Fruit fly (Drosophila melanogaster): ENCODE data around the gene CG32075.

The CG32075 gene

dm6 chr3L:11094279-11094678 is 29.5 kb upstream of the CG32075 start:
- TF ChIP-seq CG7045 (GFP tag; optimal IDR thresholded peaks at IDR 0.05) (no peak), tj (GFP tag; optimal IDR thresholded peaks at IDR 0.05) (no peak)

DNA sequence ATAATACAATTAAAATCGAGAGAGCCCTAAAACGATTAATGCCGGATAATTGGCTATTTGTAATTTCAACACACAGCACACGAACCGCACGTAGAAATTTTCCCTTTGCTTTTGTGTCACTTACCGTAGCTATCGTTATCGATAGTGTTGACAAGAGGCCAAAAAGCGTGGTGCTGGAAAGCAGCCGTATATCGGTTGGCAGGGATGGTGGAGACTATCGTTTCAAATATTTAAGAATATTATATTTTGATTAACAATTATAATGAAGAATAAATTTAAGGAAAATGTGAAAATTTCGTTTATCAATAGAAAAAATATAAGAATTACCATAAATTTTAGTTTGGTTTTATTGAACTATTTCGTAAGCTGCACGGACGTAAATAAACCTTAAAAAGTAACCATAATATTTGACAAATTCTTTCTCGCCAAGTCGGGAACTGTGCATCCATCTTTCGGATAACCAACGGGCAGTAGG is 28.3 kb upstream of the CG32075 start, which contains the start of gene JIL-1:
Gene JIL-1, minus strand, starts transcription at position 148 of the 475 bp plus-strand sequence.
- no peak for TF ChIP-seq cic (GFP tag; optimal IDR thresholded peaks at IDR 0.05)
- no peak for TF ChIP-seq tj (GFP tag; optimal IDR thresholded peaks at IDR 0.05)
- peak; percentile 90 for TF ChIP-seq kay (GFP tag; ENCODE audit: borderline replicate concordance)
- TF ChIP-seq CG5204 (GFP tag; optimal IDR thresholded peaks at IDR 0.05): peak; percentile 69
- peak; percentile 80 for TF ChIP-seq bab1 (GFP tag; optimal IDR thresholded peaks at IDR 0.05)
- peak; percentile 73 for TF ChIP-seq Hr96 (GFP tag; optimal IDR thresholded peaks at IDR 0.05)
- peak; percentile 76 for TF ChIP-seq CG12768 (GFP tag; optimal IDR thresholded peaks at IDR 0.05)
- peak; percentile 57 for TF ChIP-seq ovo (GFP tag; optimal IDR thresholded peaks at IDR 0.05)
- TF ChIP-seq CG33017 (tag; optimal IDR thresholded peaks at IDR 0.05): peak; percentile 66
- peak; percentile 83 for TF ChIP-seq CG1620 (GFP tag; optimal IDR thresholded peaks at IDR 0.05)
- peak; percentile 55 for TF ChIP-seq CG7045 (GFP tag; optimal IDR thresholded peaks at IDR 0.05)
- TF ChIP-seq toe (GFP tag; optimal IDR thresholded peaks at IDR 0.05): peak; percentile 75
- TF ChIP-seq CG14711 (tag; optimal IDR thresholded peaks at IDR 0.05): peak; percentile 47
- peak; percentile 78 for TF ChIP-seq Mnt (GFP tag; optimal IDR thresholded peaks at IDR 0.05)
- TF ChIP-seq pad (GFP tag; optimal IDR thresholded peaks at IDR 0.05): peak; percentile 75
- TF ChIP-seq CG7101 (tag; optimal IDR thresholded peaks at IDR 0.05): peak; percentile 82
- TF ChIP-seq Crg-1 (GFP tag; optimal IDR thresholded peaks at IDR 0.05): peak; percentile 86
- no peak for TF ChIP-seq cnc (optimal IDR thresholded peaks at IDR 0.05)
- peak; percentile 67 for TF ChIP-seq Clk (GFP tag; optimal IDR thresholded peaks at IDR 0.05)
- peak; percentile 7 for TF ChIP-seq CG11617 (GFP tag; optimal IDR thresholded peaks at IDR 0.05)

DNA sequence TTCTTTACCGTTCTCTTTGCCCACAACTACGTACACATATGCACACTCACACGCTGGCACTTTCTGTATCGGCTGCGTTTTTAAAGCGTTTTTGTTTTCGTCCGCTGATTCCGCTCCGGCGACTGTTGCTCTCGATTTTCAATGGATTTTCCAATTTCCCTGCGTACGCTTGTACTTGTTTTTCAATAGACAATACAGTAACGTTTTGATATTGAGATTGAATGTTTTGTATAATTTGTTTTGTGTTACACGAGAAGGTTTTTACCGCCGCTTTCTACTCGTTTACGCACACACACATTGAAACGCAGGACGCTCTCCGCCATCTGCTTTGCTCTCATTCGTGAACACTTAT is 27.8 kb upstream of the CG32075 start:
- TF ChIP-seq pad (GFP tag; optimal IDR thresholded peaks at IDR 0.05): no peak
- peak; percentile 3 for TF ChIP-seq cic (GFP tag; optimal IDR thresholded peaks at IDR 0.05)
- TF ChIP-seq CG12768 (GFP tag; optimal IDR thresholded peaks at IDR 0.05): no peak
- TF ChIP-seq Clk (GFP tag; optimal IDR thresholded peaks at IDR 0.05): no peak

- TF ChIP-seq tj (GFP tag; optimal IDR thresholded peaks at IDR 0.05) (peak; percentile 51), CG33017 (tag; optimal IDR thresholded peaks at IDR 0.05) (peak; percentile 50), toe (GFP tag; optimal IDR thresholded peaks at IDR 0.05) (peak; percentile 75), Mnt (GFP tag; optimal IDR thresholded peaks at IDR 0.05) (peak; percentile 70), CG12768 (GFP tag; optimal IDR thresholded peaks at IDR 0.05) (peak; percentile 82), pad (GFP tag; optimal IDR thresholded peaks at IDR 0.05) (peak; percentile 76), cic (GFP tag; optimal IDR thresholded peaks at IDR 0.05) (peak; percentile 82), kay (GFP tag; ENCODE audit: borderline replicate concordance) (peak; percentile 6), CG1620 (GFP tag; optimal IDR thresholded peaks at IDR 0.05) (peak; percentile 79), CG7101 (tag; optimal IDR thresholded peaks at IDR 0.05) (peak; percentile 78), bab1 (GFP tag; optimal IDR thresholded peaks at IDR 0.05) (no peak), CG7045 (GFP tag; optimal IDR thresholded peaks at IDR 0.05) (peak; percentile 56), Clk (GFP tag; optimal IDR thresholded peaks at IDR 0.05) (peak; percentile 53), Hr96 (GFP tag; optimal IDR thresholded peaks at IDR 0.05) (peak; percentile 81), CG11617 (GFP tag; optimal IDR thresholded peaks at IDR 0.05) (peak; percentile 63), Crg-1 (GFP tag; optimal IDR thresholded peaks at IDR 0.05) (peak; percentile 90), CG14711 (tag; optimal IDR thresholded peaks at IDR 0.05) (peak; percentile 54), ovo (GFP tag; optimal IDR thresholded peaks at IDR 0.05) (peak; percentile 7), CG5204 (GFP tag; optimal IDR thresholded peaks at IDR 0.05) (peak; percentile 24), cnc (optimal IDR thresholded peaks at IDR 0.05) (no peak)
Measured at dm6 chr3L:11091943-11092609, 27.3 kb upstream of the CG32075 start.

- TF ChIP-seq Crg-1 (GFP tag; optimal IDR thresholded peaks at IDR 0.05): no peak
- TF ChIP-seq pad (GFP tag; optimal IDR thresholded peaks at IDR 0.05): peak; percentile 15
- TF ChIP-seq Clk (GFP tag; optimal IDR thresholded peaks at IDR 0.05): no peak
- peak; percentile 63 for TF ChIP-seq tj (GFP tag; optimal IDR thresholded peaks at IDR 0.05)
- TF ChIP-seq CG14711 (tag; optimal IDR thresholded peaks at IDR 0.05): peak; percentile 29
- TF ChIP-seq Hr96 (GFP tag; optimal IDR thresholded peaks at IDR 0.05): no peak
- peak; percentile 47 for TF ChIP-seq CG7101 (tag; optimal IDR thresholded peaks at IDR 0.05)
- peak; percentile 48 for TF ChIP-seq CG33017 (tag; optimal IDR thresholded peaks at IDR 0.05)
- no peak for TF ChIP-seq toe (GFP tag; optimal IDR thresholded peaks at IDR 0.05)
- peak; percentile 86 for TF ChIP-seq kay (GFP tag; ENCODE audit: borderline replicate concordance)
- TF ChIP-seq CG7045 (GFP tag; optimal IDR thresholded peaks at IDR 0.05): peak; percentile 39
- TF ChIP-seq cnc (optimal IDR thresholded peaks at IDR 0.05): no peak
- TF ChIP-seq cic (GFP tag; optimal IDR thresholded peaks at IDR 0.05): no peak
- peak; percentile 50 for TF ChIP-seq CG5204 (GFP tag; optimal IDR thresholded peaks at IDR 0.05)
- TF ChIP-seq Mnt (GFP tag; optimal IDR thresholded peaks at IDR 0.05): no peak
- peak; percentile 77 for TF ChIP-seq CG11617 (GFP tag; optimal IDR thresholded peaks at IDR 0.05)
- TF ChIP-seq bab1 (GFP tag; optimal IDR thresholded peaks at IDR 0.05): peak; percentile 59
- TF ChIP-seq CG12768 (GFP tag; optimal IDR thresholded peaks at IDR 0.05): no peak
- TF ChIP-seq CG1620 (GFP tag; optimal IDR thresholded peaks at IDR 0.05): no peak
- no peak for TF ChIP-seq ovo (GFP tag; optimal IDR thresholded peaks at IDR 0.05)
Measured at dm6 chr3L:11089805-11090440, 25.2 kb upstream of the CG32075 start.

dm6 chr3L:11085810-11086209 is 21.1 kb upstream of the CG32075 start:
- TF ChIP-seq CG1620 (GFP tag; optimal IDR thresholded peaks at IDR 0.05) (no peak), CG14711 (tag; optimal IDR thresholded peaks at IDR 0.05) (peak; percentile 7), Mnt (GFP tag; optimal IDR thresholded peaks at IDR 0.05) (peak; percentile 73), cic (GFP tag; optimal IDR thresholded peaks at IDR 0.05) (peak; percentile 26)

All from whole organism, adult.